Fruit fly (Drosophila melanogaster): Measurements from ENCODE around the gene CG14969.

Gene CG14969

dm6 chr3L:3319223-3319643 lies 15.5 kb downstream of the CG14969 start, which contains the start of the genes PIG-C, CG12016 and Dpm2 (continued):
- TF ChIP-seq Sry-β (GFP tag; optimal IDR thresholded peaks at IDR 0.05) (peak; percentile 84), hb (GFP tag; IDR thresholded peaks at IDR 0.05; ENCODE audit: partially characterized antibody) (peak; percentile 96), CG1024 (GFP tag; IDR thresholded peaks at IDR 0.05) (0 out of 2 replicates have a peak, but pooled peaks have one; percentile 33), CG11723 (GFP tag; optimal IDR thresholded peaks at IDR 0.05) (no peak), ci (GFP tag; IDR thresholded peaks at IDR 0.05) (no peak), CrebB (tag; optimal IDR thresholded peaks at IDR 0.05) (peak; percentile 21), sima (GFP tag; optimal IDR thresholded peaks at IDR 0.05) (no peak), bbx (GFP tag; IDR thresholded peaks at IDR 0.05; ENCODE audit: partially characterized antibody) (peak; percentile 95), Taf1 (GFP tag; IDR thresholded peaks at IDR 0.05) (no peak), ttk (GFP tag; IDR thresholded peaks at IDR 0.05) (peak; percentile 55; the same call in 1 of the 2 replicates), CG42726 (GFP tag; IDR thresholded peaks at IDR 0.05; ENCODE audit: partially characterized antibody) (peak; percentile 95), Gug (GFP tag; IDR thresholded peaks at IDR 0.05) (peak; percentile 58; the same call in 2 of the 4 replicates), Ssrp (tag; optimal IDR thresholded peaks at IDR 0.05) (peak; percentile 64), CG32772 (GFP tag; IDR thresholded peaks at IDR 0.05) (peak; percentile 57; the same call in 1 of the 2 replicates), CHES-1-like (GFP tag; optimal IDR thresholded peaks at IDR 0.05) (peak; percentile 93), CG12942 (GFP tag; optimal IDR thresholded peaks at IDR 0.05) (peak; percentile 42), CG13424 (tag; optimal IDR thresholded peaks at IDR 0.05) (peak; percentile 74), CG8765 (GFP tag; IDR thresholded peaks at IDR 0.05) (peak; percentile 22; the same call in 1 of the 2 replicates), CG8944 (GFP tag; optimal IDR thresholded peaks at IDR 0.05) (peak; percentile 70), chn (GFP tag; optimal IDR thresholded peaks at IDR 0.05) (peak; percentile 77), sob (GFP tag; IDR thresholded peaks at IDR 0.05) (peak; percentile 73), CG11085 (GFP tag; IDR thresholded peaks at IDR 0.05) (peak; percentile 54), Nf-YB (GFP tag; optimal IDR thresholded peaks at IDR 0.05) (no peak), CG17361 (GFP tag; IDR thresholded peaks at IDR 0.05) (peak; percentile 79), NFAT (GFP tag; IDR thresholded peaks at IDR 0.05) (peak; percentile 67), ems (GFP tag; optimal IDR thresholded peaks at IDR 0.05) (peak; percentile 52), nerfin-2 (GFP tag; IDR thresholded peaks at IDR 0.05; ENCODE audit: partially characterized antibody) (peak; percentile 92), CG15696 (tag; optimal IDR thresholded peaks at IDR 0.05) (peak; percentile 68), Rfx (GFP tag; IDR thresholded peaks at IDR 0.05) (peak; percentile 81), CG9876 (GFP tag; optimal IDR thresholded peaks at IDR 0.05) (peak; percentile 30), MESR4 (GFP tag; optimal IDR thresholded peaks at IDR 0.05) (no peak), zfh1 (GFP tag; IDR thresholded peaks at IDR 0.05) (peak; percentile 51; the same call in 1 of the 3 replicates), CG30020 (tag; optimal IDR thresholded peaks at IDR 0.05) (peak; percentile 62), MTF-1 (GFP tag; optimal IDR thresholded peaks at IDR 0.05; ENCODE audit: borderline replicate concordance) (peak; percentile 6), chm (GFP tag; IDR thresholded peaks at IDR 0.05) (no peak), CG12769 (tag; optimal IDR thresholded peaks at IDR 0.05) (peak; percentile 53), NfI (GFP tag; optimal IDR thresholded peaks at IDR 0.05) (peak; percentile 72), gro (GFP tag; optimal IDR thresholded peaks at IDR 0.05) (peak; percentile 83), Side (GFP tag; optimal IDR thresholded peaks at IDR 0.05) (peak; percentile 53), CG18619 (GFP tag; optimal IDR thresholded peaks at IDR 0.05) (peak; percentile 47), CG2889 (GFP tag; IDR thresholded peaks at IDR 0.05) (0 out of 3 replicates have a peak, but pooled peaks have one; percentile 38), E2f2 (GFP tag; IDR thresholded peaks at IDR 0.05) (peak; percentile 56), CG4820 (GFP tag; optimal IDR thresholded peaks at IDR 0.05) (peak; percentile 64), NK7.1 (GFP tag; optimal IDR thresholded peaks at IDR 0.05) (peak; percentile 26), CG9817 (tag; optimal IDR thresholded peaks at IDR 0.05) (peak; percentile 79), CG8388 (GFP tag; optimal IDR thresholded peaks at IDR 0.05) (peak; percentile 30), kah (GFP tag; optimal IDR thresholded peaks at IDR 0.05) (peak; percentile 33), CG30403 (GFP tag; optimal IDR thresholded peaks at IDR 0.05) (peak; percentile 86), CG43689 (GFP tag; IDR thresholded peaks at IDR 0.05) (no peak), CG5953 (GFP tag; IDR thresholded peaks at IDR 0.05) (no peak), bigmax (GFP tag; optimal IDR thresholded peaks at IDR 0.05) (no peak)
